Worm (Caenorhabditis elegans): ENCODE data around the gene asb-2.

- no peak for TF ChIP-seq ama-1 (optimal IDR thresholded peaks at IDR 0.05)
- TF ChIP-seq egl-27 (tag; optimal IDR thresholded peaks at IDR 0.05): no peak
- TF ChIP-seq nhr-237 (tag; optimal IDR thresholded peaks at IDR 0.05): no peak
- TF ChIP-seq skn-1 (tag; optimal IDR thresholded peaks at IDR 0.05): no peak
- TF ChIP-seq mab-5 (tag; optimal IDR thresholded peaks at IDR 0.05): no peak
- TF ChIP-seq nhr-11 (tag; optimal IDR thresholded peaks at IDR 0.05): no peak
- TF ChIP-seq nhr-25 (tag; optimal IDR thresholded peaks at IDR 0.05): no peak
- no peak for TF ChIP-seq unc-39 (tag; optimal IDR thresholded peaks at IDR 0.05)
- TF ChIP-seq gmeb-1 (tag; optimal IDR thresholded peaks at IDR 0.05): no peak
- no peak for TF ChIP-seq nhr-129 (tag; optimal IDR thresholded peaks at IDR 0.05)
- no peak for TF ChIP-seq zag-1 (tag; optimal IDR thresholded peaks at IDR 0.05)
- TF ChIP-seq unc-62 (GFP tag; optimal IDR thresholded peaks at IDR 0.05): no peak
- TF ChIP-seq mdl-1 (tag; optimal IDR thresholded peaks at IDR 0.05): no peak
Observed at ce11 chrX:4439616-4440015, 29.9 kb upstream of the asb-2 start.
